Worm (Caenorhabditis elegans) whole organism, L1 larva: ENCODE results near the gene his-38.

ENCODE experiments used
- ceh-63 ChIP-seq: fragments of 200-800 bp; sonication (Bioruptor generic); optimal IDR thresholded peaks from 2 replicates; lab custom pipeline; 2018; ENCODE audit warnings: mild to moderate bottlenecking, missing genetic modification characterization, missing compliant biosample characterization
- ces-1 ChIP-seq: fragments of 150-350 bp; optimal IDR thresholded peaks from 2 replicates; lab custom pipeline; 2014; ENCODE audit warnings: missing biosample characterization, missing genetic modification reagents, missing genetic modification characterization
- egl-27 ChIP-seq, 2 experiments: fragments of 150-350 bp in 1 of 2; sonication (generic microtip); optimal IDR thresholded peaks; 3 replicates each; lab custom pipeline; 2017 to 2018; ENCODE audit warnings: missing biosample characterization in 2 of 2, missing genetic modification characterization in 2 of 2, missing genetic modification reagents in 2 of 2
- fkh-10 ChIP-seq: sonication (generic microtip); optimal IDR thresholded peaks from 2 replicates; lab custom pipeline; 2017; ENCODE audit warnings: missing biosample characterization, missing genetic modification reagents, missing genetic modification characterization
- lin-14 ChIP-seq: fragments of 200-800 bp; sonication (Bioruptor generic); optimal IDR thresholded peaks from 2 replicates; lab custom pipeline; 2018; ENCODE audit warnings: mild to moderate bottlenecking, missing genetic modification characterization, moderate library complexity, missing compliant biosample characterization
- lir-3 ChIP-seq: sonication (generic microtip); optimal IDR thresholded peaks from 2 replicates; lab custom pipeline; 2016; ENCODE audit warnings: mild to moderate bottlenecking, missing genetic modification characterization, moderate library complexity, missing compliant biosample characterization; ENCODE audit not compliant: poor library complexity
- nhr-237 ChIP-seq: fragments of 150-350 bp; optimal IDR thresholded peaks from 2 replicates; lab custom pipeline; 2014; ENCODE audit warnings: missing biosample characterization, missing genetic modification characterization
- nhr-28 ChIP-seq: fragments of 150-350 bp; optimal IDR thresholded peaks from 2 replicates; lab custom pipeline; 2014; ENCODE audit warnings: missing biosample characterization, missing genetic modification characterization
- unc-62 ChIP-seq: fragments of 150-350 bp; optimal IDR thresholded peaks from 2 replicates; lab custom pipeline; 2014; ENCODE audit warnings: missing biosample characterization, missing genetic modification reagents, missing genetic modification characterization
- vab-15 ChIP-seq: sonication (generic microtip); optimal IDR thresholded peaks from 2 replicates; lab custom pipeline; 2017; ENCODE audit warnings: missing genotype, mild to moderate bottlenecking, missing genetic modification characterization, missing compliant biosample characterization
- zag-1 ChIP-seq: fragments of 150-350 bp; optimal IDR thresholded peaks from 2 replicates; lab custom pipeline; 2014; ENCODE audit warnings: missing biosample characterization, missing genetic modification characterization

ce11 chrX:7314564-7314963, 4.9 kb upstream of the his-38 start:
- no peak for TF ChIP-seq zag-1 (tag; lab: Kevin White, UChicago)
- TF ChIP-seq fkh-10 (GFP tag; lab: Kevin White, UChicago), result no peak
- TF ChIP-seq nhr-28 (tag; lab: Kevin White, UChicago), result no peak
- TF ChIP-seq lin-14 (GFP tag; lab: Kevin White, UChicago), result no peak
- TF ChIP-seq unc-62, result no peak
- no peak for TF ChIP-seq nhr-237 (tag; lab: Kevin White, UChicago)
- no peak for TF ChIP-seq ceh-63 (GFP tag; lab: Kevin White, UChicago)
- no peak for TF ChIP-seq ces-1 (GFP tag; lab: Kevin White, UChicago)
- TF ChIP-seq egl-27 (tag; optimal IDR thresholded peaks at IDR 0.05; lab: Kevin White, UChicago), result no peak
- no peak for TF ChIP-seq vab-15 (tag; lab: Kevin White, UChicago)
- no peak for TF ChIP-seq lir-3 (tag; lab: Kevin White, UChicago)
